Worm (Caenorhabditis elegans): Measurements from ENCODE around the gene gly-6.

The gly-6 gene

ce11 chrIII:4302780-4303179, 28.2 kb downstream of the gly-6 start:
- TF ChIP-seq flt-1 (GFP tag; IDR thresholded peaks at IDR 0.05) (no peak), tab-1 (GFP tag; IDR thresholded peaks at IDR 0.05) (no peak), klf-2 (GFP tag; conservative IDR thresholded peaks at IDR 0.05) (no peak), ztf-29 (GFP tag; IDR thresholded peaks at IDR 0.05) (no peak), T22C8.4 (GFP tag; IDR thresholded peaks at IDR 0.05) (no peak), ref-1 (GFP tag; conservative IDR thresholded peaks at IDR 0.05) (no peak), ztf-23 (GFP tag; IDR thresholded peaks at IDR 0.05) (no peak), med-1 (GFP tag; optimal IDR thresholded peaks at IDR 0.05; ENCODE audit: insufficient read depth) (no peak)

- no peak for TF ChIP-seq klf-2 (GFP tag; conservative IDR thresholded peaks at IDR 0.05)
- TF ChIP-seq ztf-29 (GFP tag; IDR thresholded peaks at IDR 0.05): no peak
- no peak for TF ChIP-seq flt-1 (GFP tag; IDR thresholded peaks at IDR 0.05)
- no peak for TF ChIP-seq ref-1 (GFP tag; conservative IDR thresholded peaks at IDR 0.05)
- no peak for TF ChIP-seq med-1 (GFP tag; optimal IDR thresholded peaks at IDR 0.05; ENCODE audit: insufficient read depth)
- no peak for TF ChIP-seq cog-1 (tag; optimal IDR thresholded peaks at IDR 0.05)
- no peak for TF ChIP-seq tab-1 (GFP tag; IDR thresholded peaks at IDR 0.05)
- TF ChIP-seq T22C8.4 (GFP tag; IDR thresholded peaks at IDR 0.05): no peak
Observed at ce11 chrIII:4302293-4302692, 28.7 kb downstream of the gly-6 start, which contains the start of gene R10E4.9. Gene R10E4.9, minus strand, starts transcription at chrIII:4302393.

- TF ChIP-seq cog-1 (tag; optimal IDR thresholded peaks at IDR 0.05): no peak
- no peak for TF ChIP-seq ztf-29 (GFP tag; IDR thresholded peaks at IDR 0.05)
- no peak for TF ChIP-seq flt-1 (GFP tag; IDR thresholded peaks at IDR 0.05)
- TF ChIP-seq klf-2 (GFP tag; conservative IDR thresholded peaks at IDR 0.05): no peak
Observed at ce11 chrIII:4300989-4301498, 30.0 kb downstream of the gly-6 start, which contains the start of gene R10E4.11. Gene R10E4.11, minus strand, starts transcription at chrIII:4301039.

- TF ChIP-seq flt-1 (GFP tag; IDR thresholded peaks at IDR 0.05): no peak
- no peak for TF ChIP-seq T22C8.4 (GFP tag; IDR thresholded peaks at IDR 0.05)
- no peak for TF ChIP-seq klf-2 (GFP tag; conservative IDR thresholded peaks at IDR 0.05)
- TF ChIP-seq ztf-29 (GFP tag; IDR thresholded peaks at IDR 0.05): no peak
- no peak for TF ChIP-seq ztf-23 (GFP tag; IDR thresholded peaks at IDR 0.05)
- TF ChIP-seq cog-1 (tag; optimal IDR thresholded peaks at IDR 0.05): no peak
- TF ChIP-seq tab-1 (GFP tag; IDR thresholded peaks at IDR 0.05): no peak
- TF ChIP-seq ref-1 (GFP tag; conservative IDR thresholded peaks at IDR 0.05): no peak
- no peak for TF ChIP-seq med-1 (GFP tag; optimal IDR thresholded peaks at IDR 0.05; ENCODE audit: insufficient read depth)
Observed at ce11 chrIII:4294153-4294862, 36.7 kb downstream of the gly-6 start, which contains the start of the genes nth-1 and R10E4.7. Gene nth-1, minus strand, starts transcription at chrIII:4294253. Gene R10E4.7, plus strand, starts transcription at chrIII:4294812.

ce11 chrIII:4293108-4293507, 37.9 kb downstream of the gly-6 start, which contains the start of gene R10E4.6:
Gene R10E4.6, plus strand, starts transcription at chrIII:4293408.
- TF ChIP-seq klf-2 (GFP tag; conservative IDR thresholded peaks at IDR 0.05) (no peak), ztf-29 (GFP tag; IDR thresholded peaks at IDR 0.05) (no peak), med-1 (GFP tag; optimal IDR thresholded peaks at IDR 0.05; ENCODE audit: insufficient read depth) (no peak), tab-1 (GFP tag; IDR thresholded peaks at IDR 0.05) (no peak), ztf-23 (GFP tag; IDR thresholded peaks at IDR 0.05) (no peak), ref-1 (GFP tag; conservative IDR thresholded peaks at IDR 0.05) (no peak), flt-1 (GFP tag; IDR thresholded peaks at IDR 0.05) (no peak), cog-1 (tag; optimal IDR thresholded peaks at IDR 0.05) (no peak), T22C8.4 (GFP tag; IDR thresholded peaks at IDR 0.05) (no peak)

ce11 chrIII:4291216-4291691, 39.8 kb downstream of the gly-6 start, which contains the start of gene mcm-5:
Gene mcm-5, minus strand, starts transcription at chrIII:4291266.
- TF ChIP-seq ztf-29 (GFP tag; IDR thresholded peaks at IDR 0.05): no peak
- TF ChIP-seq T22C8.4 (GFP tag; IDR thresholded peaks at IDR 0.05): no peak
- TF ChIP-seq med-1 (GFP tag; optimal IDR thresholded peaks at IDR 0.05; ENCODE audit: insufficient read depth): no peak
- no peak for TF ChIP-seq ref-1 (GFP tag; conservative IDR thresholded peaks at IDR 0.05)
- no peak for TF ChIP-seq cog-1 (tag; optimal IDR thresholded peaks at IDR 0.05)
- no peak for TF ChIP-seq flt-1 (GFP tag; IDR thresholded peaks at IDR 0.05)
- no peak for TF ChIP-seq klf-2 (GFP tag; conservative IDR thresholded peaks at IDR 0.05)
- no peak for TF ChIP-seq ztf-23 (GFP tag; IDR thresholded peaks at IDR 0.05)
- no peak for TF ChIP-seq tab-1 (GFP tag; IDR thresholded peaks at IDR 0.05)

- no peak for TF ChIP-seq flt-1 (GFP tag; IDR thresholded peaks at IDR 0.05)
- no peak for TF ChIP-seq tab-1 (GFP tag; IDR thresholded peaks at IDR 0.05)
- TF ChIP-seq med-1 (GFP tag; optimal IDR thresholded peaks at IDR 0.05; ENCODE audit: insufficient read depth): no peak
Observed at ce11 chrIII:4289952-4290351, 41.1 kb downstream of the gly-6 start.

ce11 chrIII:4287379-4287778, 43.6 kb downstream of the gly-6 start, which contains the start of gene R10E4.3:
Gene R10E4.3, minus strand, starts transcription at chrIII:4287479.
- TF ChIP-seq flt-1 (GFP tag; IDR thresholded peaks at IDR 0.05) (no peak), tab-1 (GFP tag; IDR thresholded peaks at IDR 0.05) (no peak), ztf-29 (GFP tag; IDR thresholded peaks at IDR 0.05) (no peak), ztf-23 (GFP tag; IDR thresholded peaks at IDR 0.05) (no peak), klf-2 (GFP tag; conservative IDR thresholded peaks at IDR 0.05) (no peak), cog-1 (tag; optimal IDR thresholded peaks at IDR 0.05) (no peak), T22C8.4 (GFP tag; IDR thresholded peaks at IDR 0.05) (no peak), ref-1 (GFP tag; conservative IDR thresholded peaks at IDR 0.05) (no peak), med-1 (GFP tag; optimal IDR thresholded peaks at IDR 0.05; ENCODE audit: insufficient read depth) (no peak)

- no peak for TF ChIP-seq tab-1 (GFP tag; IDR thresholded peaks at IDR 0.05)
- no peak for TF ChIP-seq ztf-29 (GFP tag; IDR thresholded peaks at IDR 0.05)
- no peak for TF ChIP-seq flt-1 (GFP tag; IDR thresholded peaks at IDR 0.05)
- no peak for TF ChIP-seq klf-2 (GFP tag; conservative IDR thresholded peaks at IDR 0.05)
- TF ChIP-seq med-1 (GFP tag; optimal IDR thresholded peaks at IDR 0.05; ENCODE audit: insufficient read depth): no peak
- TF ChIP-seq ztf-23 (GFP tag; IDR thresholded peaks at IDR 0.05): no peak
- TF ChIP-seq ref-1 (GFP tag; conservative IDR thresholded peaks at IDR 0.05): no peak
- no peak for TF ChIP-seq T22C8.4 (GFP tag; IDR thresholded peaks at IDR 0.05)
- no peak for TF ChIP-seq cog-1 (tag; optimal IDR thresholded peaks at IDR 0.05)
Observed at ce11 chrIII:4284732-4285165, 46.3 kb downstream of the gly-6 start.

All from whole organism, midembryonic.